Worm (Caenorhabditis elegans): Measurements from ENCODE around the gene atg-13.

- TF ChIP-seq nhr-12 (tag; optimal IDR thresholded peaks at IDR 0.05) = no peak
- no peak for TF ChIP-seq pqm-1 (tag; optimal IDR thresholded peaks at IDR 0.05)
- no peak for TF ChIP-seq nhr-28 (tag; optimal IDR thresholded peaks at IDR 0.05)
- TF ChIP-seq aha-1 (tag; optimal IDR thresholded peaks at IDR 0.05) = no peak
- TF ChIP-seq fkh-10 (GFP tag; optimal IDR thresholded peaks at IDR 0.05) = no peak
- TF ChIP-seq nhr-20 (tag; optimal IDR thresholded peaks at IDR 0.05) = no peak
- no peak for TF ChIP-seq dpl-1 (GFP tag; optimal IDR thresholded peaks at IDR 0.05)
- no peak for TF ChIP-seq alr-1 (tag; optimal IDR thresholded peaks at IDR 0.05; ENCODE audit: borderline replicate concordance)
- no peak for TF ChIP-seq lin-39 (tag; optimal IDR thresholded peaks at IDR 0.05)
- TF ChIP-seq unc-62 (GFP tag; optimal IDR thresholded peaks at IDR 0.05) = no peak
- TF ChIP-seq nhr-11 (tag; optimal IDR thresholded peaks at IDR 0.05) = no peak
Observed at ce11 chrIII:8185130-8185529, 27.1 kb upstream of the atg-13 start.
